Fruit fly (Drosophila melanogaster) whole organism, embryonic: ENCODE data around the gene CG11147.

Experiments
- Abd-B ChIP-seq: fragments of 200-800 bp; sonication (Bioruptor generic); optimal IDR thresholded peaks from 2 replicates; lab custom pipeline; 2018; ENCODE audit warnings: missing biosample characterization, mild to moderate bottlenecking, missing genetic modification characterization, moderate library complexity
- C15 ChIP-seq: fragments of 200-800 bp; sonication (Bioruptor generic); IDR thresholded peaks from 3 replicates; pipeline ENCODE4 v1.3.6; 2022; ENCODE audit warnings: missing biosample characterization, missing genetic modification characterization
- CG10979 ChIP-seq: fragments of 200-800 bp; sonication (Bioruptor generic); optimal IDR thresholded peaks from 2 replicates; lab custom pipeline; 2018; ENCODE audit warnings: missing biosample characterization, mild to moderate bottlenecking, missing genetic modification characterization, moderate library complexity
- CG11504 ChIP-seq: fragments of 200-800 bp; sonication (Bioruptor generic); optimal IDR thresholded peaks from 3 replicates; lab custom pipeline; 2019; ENCODE audit warnings: missing biosample characterization, mild to moderate bottlenecking, missing genetic modification characterization, moderate library complexity
- CG11696 ChIP-seq: fragments of 200-800 bp; sonication (Bioruptor generic); IDR thresholded peaks from 2 replicates; pipeline ENCODE4 v1.3.6; 2022; ENCODE audit warnings: missing biosample characterization, missing genetic modification characterization
- CG12219 ChIP-seq: fragments of 200-800 bp; sonication (Bioruptor generic); optimal IDR thresholded peaks from 3 replicates; lab custom pipeline; 2018; ENCODE audit warnings: missing biosample characterization, mild to moderate bottlenecking, missing genetic modification characterization
- CG13296 ChIP-seq: fragments of 200-800 bp; sonication (Bioruptor generic); optimal IDR thresholded peaks from 3 replicates; lab custom pipeline; 2018; ENCODE audit warnings: missing biosample characterization, mild to moderate bottlenecking, missing genetic modification characterization
- CG15479 ChIP-seq: fragments of 200-800 bp; sonication (Bioruptor generic); optimal IDR thresholded peaks from 3 replicates; lab custom pipeline; 2019; ENCODE audit warnings: missing biosample characterization, mild to moderate bottlenecking, missing genetic modification characterization, moderate library complexity
- CG15696 ChIP-seq: fragments of 200-800 bp; sonication (Bioruptor generic); optimal IDR thresholded peaks from 2 replicates; lab custom pipeline; 2019; ENCODE audit warnings: missing biosample characterization, mild to moderate bottlenecking, missing genetic modification characterization, moderate library complexity
- CG16863 ChIP-seq: fragments of 200-800 bp; sonication (Bioruptor generic); optimal IDR thresholded peaks from 3 replicates; lab custom pipeline; 2016; ENCODE audit warnings: missing biosample characterization, missing genetic modification characterization
- CG1792 ChIP-seq: fragments of 200-800 bp; sonication (Bioruptor generic); optimal IDR thresholded peaks from 2 replicates; lab custom pipeline; 2016; ENCODE audit warnings: missing biosample characterization, missing genetic modification characterization
- CG18599 ChIP-seq: fragments of 200-800 bp; sonication (Bioruptor generic); optimal IDR thresholded peaks from 3 replicates; lab custom pipeline; 2017; ENCODE audit warnings: missing biosample characterization, missing genetic modification characterization, mild to moderate bottlenecking, moderate library complexity, missing genetic modification reagents
- CG2199 ChIP-seq: fragments of 200-800 bp; sonication (Bioruptor generic); IDR thresholded peaks from 3 replicates; pipeline ENCODE4 v1.3.6; 2022; ENCODE audit warnings: missing biosample characterization, missing genetic modification characterization
- CG2678 ChIP-seq: fragments of 200-800 bp; sonication (Bioruptor generic); optimal IDR thresholded peaks from 3 replicates; lab custom pipeline; 2019; ENCODE audit warnings: missing biosample characterization, mild to moderate bottlenecking, missing genetic modification characterization, moderate library complexity
- CG30020 ChIP-seq: fragments of 200-800 bp; optimal IDR thresholded peaks from 2 replicates; lab custom pipeline; 2019; ENCODE audit warnings: missing biosample characterization, mild to moderate bottlenecking, missing genetic modification characterization, moderate library complexity
- CG3726 ChIP-seq: fragments of 200-800 bp; sonication (Bioruptor generic); IDR thresholded peaks from 3 replicates; pipeline ENCODE4, ENCODE4 v1.3.6; 2022; ENCODE audit warnings: missing biosample characterization, missing genetic modification characterization
- CG4854 ChIP-seq: fragments of 200-800 bp; sonication (Bioruptor generic); optimal IDR thresholded peaks from 2 replicates; lab custom pipeline; 2016; ENCODE audit warnings: missing biosample characterization, missing genetic modification characterization, inconsistent platforms
- CG5953 ChIP-seq: fragments of 200-800 bp; sonication (Bioruptor generic); IDR thresholded peaks from 2 replicates; pipeline ENCODE4 v1.3.6; 2022; ENCODE audit warnings: missing biosample characterization, missing genetic modification characterization
- CG6654 ChIP-seq: fragments of 200-800 bp; sonication (Bioruptor generic); optimal IDR thresholded peaks from 2 replicates; lab custom pipeline; 2017; ENCODE audit warnings: missing biosample characterization, mild to moderate bottlenecking, missing genetic modification characterization
- CG6765 ChIP-seq: fragments of 200-800 bp; sonication (Bioruptor generic); optimal IDR thresholded peaks from 3 replicates; lab custom pipeline; 2017; ENCODE audit warnings: missing biosample characterization, mild to moderate bottlenecking, missing genetic modification characterization
- CG6791 ChIP-seq: fragments of 200-800 bp; sonication (Bioruptor generic); IDR thresholded peaks from 3 replicates; pipeline ENCODE4 v1.3.6; 2022; ENCODE audit warnings: missing biosample characterization, missing genetic modification characterization; ENCODE audit not compliant: partially characterized antibody
- CG8388 ChIP-seq: fragments of 200-800 bp; sonication (Bioruptor generic); optimal IDR thresholded peaks from 2 replicates; lab custom pipeline; 2019; ENCODE audit warnings: missing biosample characterization, mild to moderate bottlenecking, missing genetic modification characterization, moderate library complexity
- CG9932 ChIP-seq: fragments of 200-800 bp; sonication (Bioruptor generic); IDR thresholded peaks from 2 replicates; pipeline ENCODE4 v1.3.6; 2022; ENCODE audit warnings: missing biosample characterization, missing genetic modification characterization
- Dad ChIP-seq: fragments of 200-800 bp; sonication (Bioruptor generic); optimal IDR thresholded peaks from 3 replicates; lab custom pipeline; 2016; ENCODE audit warnings: missing biosample characterization, missing genetic modification characterization
- Doc2 ChIP-seq: fragments of 200-800 bp; sonication (Bioruptor generic); IDR thresholded peaks from 2 replicates; pipeline ENCODE4 v1.3.6; 2022; ENCODE audit warnings: missing biosample characterization, missing genetic modification characterization
- Hr3 ChIP-seq: fragments of 200-800 bp; sonication (Bioruptor generic); optimal IDR thresholded peaks from 3 replicates; lab custom pipeline; 2016; ENCODE audit warnings: missing biosample characterization, missing genetic modification characterization
- Myb ChIP-seq: fragments of 200-800 bp; sonication (Bioruptor generic); optimal IDR thresholded peaks from 2 replicates; lab custom pipeline; 2016; ENCODE audit warnings: missing biosample characterization, missing genetic modification characterization
- Nf-YA ChIP-seq: fragments of 200-800 bp; sonication (Bioruptor generic); IDR thresholded peaks from 2 replicates; pipeline ENCODE4 v1.3.6; 2022; ENCODE audit warnings: missing biosample characterization, missing genetic modification characterization
- Ravus ChIP-seq: fragments of 200-800 bp; sonication (Bioruptor generic); IDR thresholded peaks from 2 replicates; pipeline ENCODE4 v1.3.6; 2022; ENCODE audit warnings: missing biosample characterization, missing genetic modification characterization
- Rx ChIP-seq: fragments of 200-800 bp; sonication (Bioruptor generic); IDR thresholded peaks from 2 replicates; pipeline ENCODE4 v1.3.6; 2022; ENCODE audit warnings: missing biosample characterization, missing genetic modification characterization
- Ssrp ChIP-seq: fragments of 200-800 bp; sonication (Bioruptor generic); optimal IDR thresholded peaks from 2 replicates; lab custom pipeline; 2018; ENCODE audit warnings: missing biosample characterization, mild to moderate bottlenecking, missing genetic modification characterization, moderate library complexity
- Tbp ChIP-seq: fragments of >200 bp; optimal IDR thresholded peaks from 2 replicates; lab custom pipeline; 2018; ENCODE audit warnings: missing biosample characterization, missing genetic modification characterization
- Xbp1 ChIP-seq: fragments of 200-800 bp; sonication (Bioruptor generic); optimal IDR thresholded peaks from 3 replicates; lab custom pipeline; 2016; ENCODE audit warnings: missing biosample characterization, mild to moderate bottlenecking, missing genetic modification characterization
- YL-1 ChIP-seq: fragments of 200-800 bp; sonication (Bioruptor generic); optimal IDR thresholded peaks from 3 replicates; lab custom pipeline; 2017; ENCODE audit warnings: missing biosample characterization, mild to moderate bottlenecking, missing genetic modification characterization
- ato ChIP-seq: fragments of 200-800 bp; sonication (Bioruptor generic); IDR thresholded peaks from 2 replicates; pipeline ENCODE4 v1.3.6; 2022; ENCODE audit warnings: missing biosample characterization, missing genetic modification characterization; ENCODE audit not compliant: partially characterized antibody
- bbx ChIP-seq: fragments of 200-800 bp; sonication (Bioruptor generic); IDR thresholded peaks from 2 replicates; pipeline ENCODE4 v1.3.6; 2022; ENCODE audit warnings: missing biosample characterization, missing genetic modification characterization; ENCODE audit not compliant: partially characterized antibody
- corto ChIP-seq: fragments of 200-800 bp; sonication (Bioruptor generic); optimal IDR thresholded peaks from 2 replicates; lab custom pipeline; 2016; ENCODE audit warnings: missing biosample characterization, mild to moderate bottlenecking, missing genetic modification characterization, moderate library complexity
- crc ChIP-seq: fragments of 200-800 bp; sonication (Bioruptor generic); optimal IDR thresholded peaks from 2 replicates; lab custom pipeline; 2016; ENCODE audit warnings: missing biosample characterization, missing genetic modification characterization
- dysf ChIP-seq: fragments of 200-800 bp; sonication (Bioruptor generic); IDR thresholded peaks from 3 replicates; pipeline ENCODE4 v1.3.6; 2022; ENCODE audit warnings: missing biosample characterization, missing genetic modification characterization
- en ChIP-seq: fragments of 200-800 bp; sonication (Bioruptor generic); optimal IDR thresholded peaks from 2 replicates; lab custom pipeline; 2016; ENCODE audit warnings: missing biosample characterization, missing genetic modification characterization
- eve ChIP-seq, 2 experiments: fragments of >200 bp; optimal IDR thresholded peaks; 2 replicates each; lab custom pipeline; 2017; ENCODE audit warnings: missing biosample characterization in 2 of 2, missing genetic modification characterization in 2 of 2
- gcm2 ChIP-seq: fragments of 200-800 bp; sonication (Bioruptor generic); optimal IDR thresholded peaks from 2 replicates; lab custom pipeline; 2016; ENCODE audit warnings: missing biosample characterization, missing genetic modification characterization
- grau ChIP-seq: fragments of 200-800 bp; optimal IDR thresholded peaks from 3 replicates; lab custom pipeline; 2019; ENCODE audit warnings: missing biosample characterization, mild to moderate bottlenecking, missing genetic modification characterization, moderate library complexity
- gsb ChIP-seq: fragments of 200-800 bp; sonication (Bioruptor generic); IDR thresholded peaks from 2 replicates; pipeline ENCODE4 v1.3.6; 2022; ENCODE audit warnings: missing biosample characterization, missing genetic modification characterization
- her ChIP-seq: fragments of 200-800 bp; sonication (Bioruptor generic); optimal IDR thresholded peaks from 2 replicates; lab custom pipeline; 2016; ENCODE audit warnings: missing biosample characterization, missing genetic modification characterization
- lov ChIP-seq, 2 experiments: fragments of 200-800 bp in 1 of 2; fragments of >200 bp in 1 of 2; sonication (Bioruptor generic) in 1 of 2; IDR thresholded peaks in 1 of 2; optimal IDR thresholded peaks in 1 of 2; 2 replicates in 1 of 2; 3 replicates in 1 of 2; pipeline versions ENCODE4 v1.3.6 to Lab custom; 2017 to 2022; ENCODE audit warnings: missing biosample characterization in 1 of 2, missing genetic modification characterization in 1 of 2
- onecut ChIP-seq: fragments of 200-800 bp; sonication (Bioruptor generic); IDR thresholded peaks from 2 replicates; pipeline ENCODE4 v1.3.6; 2022; ENCODE audit warnings: missing biosample characterization, missing genetic modification characterization
- ranshi ChIP-seq: fragments of 200-800 bp; sonication (Bioruptor generic); IDR thresholded peaks from 2 replicates; pipeline ENCODE4 v1.3.6; 2022; ENCODE audit warnings: missing biosample characterization, missing genetic modification characterization
- run ChIP-seq: fragments of 200-800 bp; sonication (Bioruptor generic); optimal IDR thresholded peaks from 3 replicates; lab custom pipeline; 2018; ENCODE audit warnings: missing biosample characterization, mild to moderate bottlenecking, missing genetic modification characterization
- slbo ChIP-seq: fragments of 200-800 bp; sonication (Bioruptor generic); IDR thresholded peaks from 2 replicates; pipeline ENCODE4 v1.3.6; 2022; ENCODE audit warnings: missing biosample characterization, missing genetic modification characterization
- wor ChIP-seq: fragments of 200-800 bp; sonication (Bioruptor generic); IDR thresholded peaks from 2 replicates; pipeline ENCODE4 v1.3.6; 2022; ENCODE audit warnings: missing biosample characterization, missing genetic modification characterization

The CG11147 gene

dm6 chr2L:5724521-5725023 lies 16.5 kb downstream of the CG11147 start, which contains the start of gene CG11030 (continued):
- TF ChIP-seq CG8388 (GFP tag; lab: Kevin White, UChicago) (no peak), CG15696 (no peak), CG2678 (tag; lab: Kevin White, UChicago) (no peak), CG5953 (GFP tag; lab: Robert Waterston, UW) (no peak), slbo (GFP tag; lab: Robert Waterston, UW) (peak; percentile 38; the same call in 1 of the 2 replicates), Ravus (GFP tag; lab: Robert Waterston, UW) (no peak), eve (GFP tag; optimal IDR thresholded peaks at IDR 0.05; lab: Kevin White, UChicago) (no peak), CG12219 (GFP tag; lab: Kevin White, UChicago) (no peak), bbx (peak; percentile 100), CG2199 (GFP tag; lab: Robert Waterston, UW) (no peak), CG10979 (no peak), run (tag; lab: Kevin White, UChicago) (no peak), Rx (GFP tag; lab: Robert Waterston, UW) (no peak), CG13296 (GFP tag; lab: Kevin White, UChicago) (no peak), Nf-YA (no peak), CG1792 (GFP tag; lab: Kevin White, UChicago) (no peak), Xbp1 (peak; percentile 21), Dad (no peak), Myb (GFP tag; lab: Kevin White, UChicago) (no peak), CG30020 (tag; lab: Kevin White, UChicago) (no peak), CG4854 (GFP tag; lab: Kevin White, UChicago) (no peak), dysf (no peak), gcm2 (GFP tag; lab: Kevin White, UChicago) (no peak), CG11504 (tag; lab: Kevin White, UChicago) (peak; percentile 15), YL-1 (GFP tag; lab: Kevin White, UChicago) (peak; percentile 29), Doc2 (no peak), CG6791 (peak; percentile 100), lov (optimal IDR thresholded peaks at IDR 0.05; lab: Kevin White, UChicago) (no peak), lov (GFP tag; IDR thresholded peaks at IDR 0.05; lab: Robert Waterston, UW) (no peak), en (GFP tag; lab: Kevin White, UChicago) (no peak), crc (GFP tag; lab: Kevin White, UChicago) (no peak), ato (peak; percentile 100), wor (no peak), Hr3 (GFP tag; lab: Kevin White, UChicago) (no peak), Ssrp (tag; lab: Kevin White, UChicago) (no peak), CG15479 (peak; percentile 54), onecut (GFP tag; lab: Robert Waterston, UW) (peak; percentile 58), ranshi (GFP tag; lab: Robert Waterston, UW) (0 out of 2 replicates have a peak, but pooled peaks have one; percentile 5), CG16863 (GFP tag; lab: Kevin White, UChicago) (no peak), C15 (GFP tag; lab: Robert Waterston, UW) (no peak), gsb (no peak), CG18599 (GFP tag; lab: Kevin White, UChicago) (no peak), CG11696 (no peak), Tbp (GFP tag; lab: Kevin White, UChicago) (no peak), CG6654 (GFP tag; lab: Kevin White, UChicago) (no peak), CG9932 (GFP tag; lab: Robert Waterston, UW) (peak; percentile 82), CG3726 (GFP tag; lab: Robert Waterston, UW) (no peak), grau (tag; lab: Kevin White, UChicago) (no peak), Abd-B (no peak), CG6765 (GFP tag; lab: Kevin White, UChicago) (no peak), corto (no peak), her (peak; percentile 14)
